2 worm cellular contexts compared by ENCODE assay signal in the genomic region with DNA sequence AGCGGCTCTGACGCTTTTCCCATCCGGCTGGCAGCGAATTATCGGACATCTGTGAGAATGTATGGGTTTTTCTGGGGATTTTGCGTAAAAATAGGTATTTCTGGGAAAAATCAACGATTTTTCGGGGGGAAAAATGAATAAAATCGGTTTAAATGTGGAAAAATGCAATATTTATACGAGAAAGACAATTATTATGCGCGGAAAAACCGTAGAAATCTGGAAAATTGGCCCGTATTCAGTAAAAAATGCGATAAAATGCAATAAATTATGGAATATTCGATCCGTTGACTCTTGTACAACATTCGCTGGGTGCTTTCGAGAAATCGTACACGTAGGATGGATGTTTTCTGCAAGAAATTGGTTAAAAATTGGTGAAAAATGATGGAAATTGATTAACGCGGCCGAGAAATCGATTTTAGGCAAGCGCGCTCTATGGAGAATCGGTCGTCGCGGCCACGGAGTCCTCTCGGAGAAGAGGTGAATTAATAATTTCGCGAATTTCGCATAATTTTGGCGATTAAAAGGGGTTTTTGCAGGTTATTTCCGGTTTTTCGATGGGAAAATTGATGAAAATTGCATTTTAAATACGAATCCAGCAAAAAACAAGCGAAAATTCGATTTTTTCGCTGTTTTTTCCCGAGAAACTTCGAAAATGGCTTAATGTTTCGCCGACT.
TF ChIP-seq lines count a peak whose summit lies in the region.

pinn-1 (minus strand) TSS at position 51 of the 674 bp plus-strand sequence.

TF ChIP-seq in whole organism, L1 larva, 84 proteins besides CTCF, POLR2A, EP300 and RAD21 (continued from another document):
- peak; percentile 100 for TF ChIP-seq rnt-1 (tag; optimal IDR thresholded peaks at IDR 0.05; lab: Kevin White, UChicago)
- TF ChIP-seq dsc-1 (tag; optimal IDR thresholded peaks at IDR 0.05; lab: Kevin White, UChicago), result peak; percentile 97
- peak; percentile 75 for TF ChIP-seq fkh-10 (GFP tag; optimal IDR thresholded peaks at IDR 0.05; lab: Kevin White, UChicago)
- peak; percentile 87 to 89 for TF ChIP-seq efl-1 (optimal IDR thresholded peaks at IDR 0.05; lab: Kevin White, UChicago)
- TF ChIP-seq efl-1 (GFP tag; optimal IDR thresholded peaks at IDR 0.05 in 1 of 2; lab: Kevin White, UChicago), result peak; percentile 83 to 98
- peak; percentile 95 for TF ChIP-seq mab-9 (GFP tag; IDR thresholded peaks at IDR 0.05; lab: Robert Waterston, UW)
- TF ChIP-seq ceh-63 (GFP tag; optimal IDR thresholded peaks at IDR 0.05; lab: Kevin White, UChicago), result peak; percentile 55
- peak; percentile 95 for TF ChIP-seq tbx-2 (tag; optimal IDR thresholded peaks at IDR 0.05; lab: Kevin White, UChicago)
- peak; percentile 96 for TF ChIP-seq nhr-71 (tag; optimal IDR thresholded peaks at IDR 0.05; lab: Kevin White, UChicago)
- peak; percentile 92 for TF ChIP-seq nhr-19 (GFP tag; conservative IDR thresholded peaks at IDR 0.05; lab: Robert Waterston, UW)
- TF ChIP-seq isw-1 (GFP tag; IDR thresholded peaks at IDR 0.05; lab: Robert Waterston, UW), result peak; percentile 88
- TF ChIP-seq ztf-4 (tag; optimal IDR thresholded peaks at IDR 0.05; lab: Kevin White, UChicago), result peak; percentile 56
- no peak for TF ChIP-seq nhr-28 (tag; optimal IDR thresholded peaks at IDR 0.05; lab: Kevin White, UChicago)
- TF ChIP-seq skn-1 (tag; optimal IDR thresholded peaks at IDR 0.05; lab: Kevin White, UChicago), result peak; percentile 84
- TF ChIP-seq jun-1 (tag; optimal IDR thresholded peaks at IDR 0.05; lab: Kevin White, UChicago), result peak; percentile 77
- peak; percentile 97 for TF ChIP-seq ceh-90 (tag; optimal IDR thresholded peaks at IDR 0.05; lab: Kevin White, UChicago)
- peak; percentile 97 for TF ChIP-seq egl-13 (tag; optimal IDR thresholded peaks at IDR 0.05; lab: Kevin White, UChicago)
- TF ChIP-seq unc-62 (GFP tag; optimal IDR thresholded peaks at IDR 0.05; lab: Kevin White, UChicago), result no peak
- peak; percentile 92 for TF ChIP-seq nhr-20 (tag; optimal IDR thresholded peaks at IDR 0.05; lab: Kevin White, UChicago)
- no peak for TF ChIP-seq zag-1 (tag; optimal IDR thresholded peaks at IDR 0.05; lab: Kevin White, UChicago)
- peak; percentile 93 for TF ChIP-seq swsn-7 (tag; optimal IDR thresholded peaks at IDR 0.05; lab: Kevin White, UChicago)
- peak; percentile 97 for TF ChIP-seq vab-15 (tag; optimal IDR thresholded peaks at IDR 0.05; lab: Kevin White, UChicago)
- TF ChIP-seq C34B4.2 (tag; optimal IDR thresholded peaks at IDR 0.05; lab: Kevin White, UChicago), result peak; percentile 74
- peak; percentile 67 for TF ChIP-seq nhr-77 (tag; optimal IDR thresholded peaks at IDR 0.05; lab: Kevin White, UChicago)
- TF ChIP-seq fos-1 (tag; optimal IDR thresholded peaks at IDR 0.05; lab: Kevin White, UChicago), result peak; percentile 50
- TF ChIP-seq alr-1 (tag; optimal IDR thresholded peaks at IDR 0.05; lab: Kevin White, UChicago; ENCODE audit: borderline replicate concordance), result no peak
- TF ChIP-seq lin-35 (GFP tag; optimal IDR thresholded peaks at IDR 0.05; lab: Kevin White, UChicago), result peak; percentile 85 to 87
- TF ChIP-seq ceh-8 (GFP tag; optimal IDR thresholded peaks at IDR 0.05; lab: Kevin White, UChicago), result peak; percentile 85
- no peak for TF ChIP-seq aha-1 (tag; optimal IDR thresholded peaks at IDR 0.05; lab: Kevin White, UChicago)

TF ChIP-seq in whole organism, young adult, 124 proteins besides CTCF, POLR2A, EP300 and RAD21 (continued from another document):
- TF ChIP-seq zim-3 (tag; optimal IDR thresholded peaks at IDR 0.05; lab: Kevin White, UChicago), result peak; percentile 60
- TF ChIP-seq ztf-6 (GFP tag; IDR thresholded peaks at IDR 0.05; lab: Robert Waterston, UW), result 0 out of 2 replicates have a peak, but pooled peaks have one; percentile 44
- peak; percentile 82 for TF ChIP-seq lin-40 (tag; optimal IDR thresholded peaks at IDR 0.05; lab: Kevin White, UChicago)
- TF ChIP-seq lag-1 (GFP tag; IDR thresholded peaks at IDR 0.05; lab: Robert Waterston, UW), result no peak
- TF ChIP-seq fkh-3 (tag; optimal IDR thresholded peaks at IDR 0.05; lab: Kevin White, UChicago), result no peak
- peak; percentile 66; the same call in 1 of the 2 replicates for TF ChIP-seq hsf-1 (GFP tag; IDR thresholded peaks at IDR 0.05; lab: Robert Waterston, UW)
- TF ChIP-seq rpc-1 (optimal IDR thresholded peaks at IDR 0.05; lab: Kevin White, UChicago), result no peak
- no peak for TF ChIP-seq rpc-1 (tag; optimal IDR thresholded peaks at IDR 0.05; lab: Kevin White, UChicago)
- 0 out of 2 replicates have a peak, but pooled peaks have one; percentile 37 for TF ChIP-seq C17E4.6 (GFP tag; IDR thresholded peaks at IDR 0.05; lab: Robert Waterston, UW)
- TF ChIP-seq lsl-1 (GFP tag; optimal IDR thresholded peaks at IDR 0.05; lab: Kevin White, UChicago), result peak; percentile 73
- TF ChIP-seq nfya-2 (GFP tag; IDR thresholded peaks at IDR 0.05; lab: Robert Waterston, UW), result no peak
- peak; percentile 77 for TF ChIP-seq Y95B8A.8 (GFP tag; IDR thresholded peaks at IDR 0.05; lab: Robert Waterston, UW)
- peak; percentile 56 for TF ChIP-seq repo-1 (tag; optimal IDR thresholded peaks at IDR 0.05; lab: Kevin White, UChicago)
- peak; percentile 21 for TF ChIP-seq B0261.1 (tag; optimal IDR thresholded peaks at IDR 0.05; lab: Kevin White, UChicago)
- TF ChIP-seq ceh-100 (GFP tag; IDR thresholded peaks at IDR 0.05; lab: Robert Waterston, UW), result peak; percentile 85
- TF ChIP-seq athp-1 (tag; optimal IDR thresholded peaks at IDR 0.05; lab: Kevin White, UChicago), result peak; percentile 95
- no peak; the same call in 1 of the 2 replicates for TF ChIP-seq attf-3 (GFP tag; conservative IDR thresholded peaks at IDR 0.05; lab: Robert Waterston, UW)
- peak; percentile 66 for TF ChIP-seq mel-28 (tag; optimal IDR thresholded peaks at IDR 0.05; lab: Kevin White, UChicago; ENCODE audit: borderline replicate concordance)
- no peak for TF ChIP-seq bed-1 (GFP tag; IDR thresholded peaks at IDR 0.05; lab: Robert Waterston, UW)
- no peak for TF ChIP-seq snpc-4 (GFP tag; optimal IDR thresholded peaks at IDR 0.05; lab: Kevin White, UChicago)
- peak; percentile 29 to 76 (median 45) for TF ChIP-seq snpc-4 (tag; optimal IDR thresholded peaks at IDR 0.05; lab: Kevin White, UChicago)
- peak; percentile 37; the same call in 1 of the 2 replicates for TF ChIP-seq cebp-1 (GFP tag; IDR thresholded peaks at IDR 0.05; lab: Robert Waterston, UW)
- TF ChIP-seq cebp-1 (tag; optimal IDR thresholded peaks at IDR 0.05; lab: Kevin White, UChicago), result peak; percentile 75
- TF ChIP-seq F57C9.4 (tag; optimal IDR thresholded peaks at IDR 0.05; lab: Kevin White, UChicago), result peak; percentile 61
- peak; percentile 99 for TF ChIP-seq mcd-1 (GFP tag; IDR thresholded peaks at IDR 0.05; lab: Robert Waterston, UW)
- TF ChIP-seq lin-54 (GFP tag; optimal IDR thresholded peaks at IDR 0.05; lab: Kevin White, UChicago), result peak; percentile 81
- peak; percentile 66 for TF ChIP-seq F22D6.2 (tag; optimal IDR thresholded peaks at IDR 0.05; lab: Kevin White, UChicago)
- TF ChIP-seq B0019.2 (GFP tag; conservative IDR thresholded peaks at IDR 0.05; lab: Robert Waterston, UW), result peak; percentile 63; the same call in 1 of the 2 replicates
- TF ChIP-seq D2030.7 (GFP tag; IDR thresholded peaks at IDR 0.05; lab: Robert Waterston, UW), result peak; percentile 90
- TF ChIP-seq die-1 (tag; optimal IDR thresholded peaks at IDR 0.05; lab: Kevin White, UChicago), result no peak
- peak; percentile 75 for TF ChIP-seq attf-5 (GFP tag; optimal IDR thresholded peaks at IDR 0.05; lab: Kevin White, UChicago)
- peak; percentile 47 for TF ChIP-seq dpl-1 (GFP tag; optimal IDR thresholded peaks at IDR 0.05; lab: Kevin White, UChicago)
- no peak for TF ChIP-seq F37B4.10 (GFP tag; IDR thresholded peaks at IDR 0.05; lab: Robert Waterston, UW)
- 0 out of 2 replicates have a peak, but pooled peaks have one; percentile 48 for TF ChIP-seq Y56A3A.18 (GFP tag; IDR thresholded peaks at IDR 0.05; lab: Robert Waterston, UW)
- TF ChIP-seq ztf-18 (tag; optimal IDR thresholded peaks at IDR 0.05; lab: Kevin White, UChicago), result peak; percentile 8
- TF ChIP-seq ccch-3 (GFP tag; optimal IDR thresholded peaks at IDR 0.05; lab: Kevin White, UChicago), result peak; percentile 93
- TF ChIP-seq nhr-27 (tag; optimal IDR thresholded peaks at IDR 0.05; lab: Kevin White, UChicago), result no peak
